Fruit fly (Drosophila melanogaster) whole organism: Measurements from ENCODE around the gene CG11585.

Experiments
- Dll ChIP-seq: fragments of >200 bp; optimal IDR thresholded peaks from 2 replicates; lab custom pipeline; 2017
- pan ChIP-seq: fragments of >200 bp; optimal IDR thresholded peaks from 2 replicates; lab custom pipeline; 2017
- usp ChIP-seq: fragments of >200 bp; optimal IDR thresholded peaks from 2 replicates; lab custom pipeline; 2017; ENCODE audit warnings: missing biosample characterization, missing genetic modification characterization, mixed read lengths

DNA sequence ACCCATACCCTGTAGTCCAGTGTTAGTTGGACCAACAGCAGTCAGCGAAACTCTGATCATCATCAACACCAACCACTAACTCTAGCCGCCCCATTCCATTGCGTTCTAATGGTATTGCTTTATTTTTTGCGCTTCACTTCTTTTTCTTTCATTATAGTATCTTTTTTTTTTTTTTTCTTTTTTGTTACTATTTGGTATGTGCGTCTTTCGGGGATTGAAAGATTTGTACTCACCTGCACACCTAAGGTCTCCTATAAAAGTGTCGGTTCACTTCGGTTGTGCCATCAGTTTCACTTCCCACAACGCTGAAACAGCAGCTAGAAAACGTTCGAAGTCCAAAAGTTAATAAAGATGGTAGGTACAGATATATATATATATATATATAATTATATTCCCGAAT is at the start of gene CG11585:
- TF ChIP-seq Dll (lab: Kevin White, UChicago): no peak
- no peak for TF ChIP-seq pan
- no peak for TF ChIP-seq usp (GFP tag; lab: Kevin White, UChicago)
